Fruit fly (Drosophila melanogaster) whole organism, embryonic: ENCODE measurements around the gene Pex3.

ENCODE experiments used
- ATbp ChIP-seq: fragments of 200-800 bp; sonication (Bioruptor generic); optimal IDR thresholded peaks from 2 replicates; lab custom pipeline; 2017; ENCODE audit warnings: missing biosample characterization, mild to moderate bottlenecking, missing genetic modification characterization, missing genetic modification reagents
- BEAF-32 ChIP-seq: fragments of 200-800 bp; sonication (Bioruptor generic); optimal IDR thresholded peaks from 3 replicates; lab custom pipeline; 2017; ENCODE audit warnings: missing biosample characterization, missing genetic modification characterization, mild to moderate bottlenecking, moderate library complexity, missing genetic modification reagents
- CG12071 ChIP-seq: fragments of 200-800 bp; sonication (Bioruptor generic); optimal IDR thresholded peaks from 3 replicates; lab custom pipeline; 2018; ENCODE audit warnings: missing biosample characterization, mild to moderate bottlenecking, missing genetic modification characterization
- CG15601 ChIP-seq: fragments of 200-800 bp; sonication (Bioruptor generic); optimal IDR thresholded peaks from 3 replicates; lab custom pipeline; 2019; ENCODE audit warnings: missing biosample characterization, mild to moderate bottlenecking, missing genetic modification characterization, moderate library complexity
- CG17328 ChIP-seq: fragments of 200-800 bp; sonication (Bioruptor generic); IDR thresholded peaks from 2 replicates; pipeline ENCODE4 v1.3.6; 2022; ENCODE audit warnings: missing biosample characterization, missing genetic modification characterization
- CG3163 ChIP-seq: fragments of 200-800 bp; sonication (Bioruptor generic); optimal IDR thresholded peaks from 3 replicates; lab custom pipeline; 2016; ENCODE audit warnings: missing biosample characterization, missing genetic modification characterization
- CG34376 ChIP-seq: fragments of 200-800 bp; sonication (Bioruptor generic); optimal IDR thresholded peaks from 2 replicates; lab custom pipeline; 2018; ENCODE audit warnings: missing biosample characterization, mild to moderate bottlenecking, missing genetic modification characterization
- CG3995 ChIP-seq: fragments of 200-800 bp; sonication (Bioruptor generic); optimal IDR thresholded peaks from 3 replicates; lab custom pipeline; 2016; ENCODE audit warnings: missing biosample characterization, missing genetic modification characterization
- CG42726 ChIP-seq: fragments of 200-800 bp; sonication (Bioruptor generic); IDR thresholded peaks from 2 replicates; pipeline ENCODE4 v1.3.6; 2022; ENCODE audit warnings: missing biosample characterization, missing genetic modification characterization; ENCODE audit not compliant: partially characterized antibody
- CG7357 ChIP-seq: fragments of 200-800 bp; sonication (Bioruptor generic); IDR thresholded peaks from 3 replicates; pipeline ENCODE4 v1.3.6; 2022; ENCODE audit warnings: missing biosample characterization, missing genetic modification characterization
- CG7963 ChIP-seq: fragments of 200-800 bp; sonication (Bioruptor generic); IDR thresholded peaks from 3 replicates; pipeline ENCODE4 v1.3.6; 2022; ENCODE audit warnings: missing biosample characterization, missing genetic modification characterization; ENCODE audit not compliant: partially characterized antibody
- CG8478 ChIP-seq: fragments of >200 bp; optimal IDR thresholded peaks from 2 replicates; lab custom pipeline; 2018
- CG9876 ChIP-seq: fragments of 200-800 bp; sonication (Bioruptor generic); optimal IDR thresholded peaks from 2 replicates; lab custom pipeline; 2016; ENCODE audit warnings: missing biosample characterization, missing genetic modification characterization
- D ChIP-seq, 2 experiments: fragments of 200-800 bp in 1 of 2; fragments of >200 bp in 1 of 2; sonication (Bioruptor generic) in 1 of 2; optimal IDR thresholded peaks; 2 replicates in 1 of 2; 3 replicates in 1 of 2; lab custom pipeline; 2017; ENCODE audit warnings: mild to moderate bottlenecking in 1 of 2, missing biosample characterization in 1 of 2, missing genetic modification characterization in 1 of 2, missing genetic modification reagents in 1 of 2
- Deaf1 ChIP-seq: fragments of 200-800 bp; optimal IDR thresholded peaks from 3 replicates; lab custom pipeline; 2019; ENCODE audit warnings: missing biosample characterization, mild to moderate bottlenecking, missing genetic modification characterization, moderate library complexity
- Dip2 ChIP-seq: fragments of 200-800 bp; sonication (Bioruptor generic); IDR thresholded peaks from 2 replicates; pipeline ENCODE4 v1.3.6; 2022; ENCODE audit warnings: missing biosample characterization, missing genetic modification characterization
- Drgx ChIP-seq: fragments of 200-800 bp; sonication (Bioruptor generic); IDR thresholded peaks from 2 replicates; pipeline ENCODE4 v1.3.6; 2022; ENCODE audit warnings: missing biosample characterization, missing genetic modification characterization
- Ets65A ChIP-seq: fragments of 200-800 bp; sonication (Bioruptor generic); peaks from one replicate; lab custom pipeline; 2016; ENCODE audit warnings: missing biosample characterization, missing genetic modification characterization
- Ets97D ChIP-seq: fragments of 200-800 bp; sonication (Bioruptor generic); optimal IDR thresholded peaks from 3 replicates; lab custom pipeline; 2016; ENCODE audit warnings: missing biosample characterization, missing genetic modification characterization
- HLHmδ ChIP-seq: fragments of 200-800 bp; sonication (Bioruptor generic); optimal IDR thresholded peaks from 2 replicates; lab custom pipeline; 2018; ENCODE audit warnings: missing biosample characterization, mild to moderate bottlenecking, missing genetic modification characterization, moderate library complexity
- Hey ChIP-seq: fragments of 200-800 bp; sonication (Bioruptor generic); optimal IDR thresholded peaks from 3 replicates; lab custom pipeline; 2018; ENCODE audit warnings: missing biosample characterization, mild to moderate bottlenecking, missing genetic modification characterization
- Hr51 ChIP-seq, 2 experiments: fragments of 200-800 bp; sonication (Bioruptor generic); optimal IDR thresholded peaks; 2 replicates in 1 of 2; 3 replicates in 1 of 2; lab custom pipeline; 2016 to 2018; ENCODE audit warnings: missing biosample characterization in 2 of 2, missing genetic modification characterization in 2 of 2, mild to moderate bottlenecking in 1 of 2, moderate library complexity in 1 of 2
- Hsf ChIP-seq: fragments of 200-800 bp; sonication (Bioruptor generic); optimal IDR thresholded peaks from 3 replicates; lab custom pipeline; 2016; ENCODE audit warnings: missing biosample characterization, missing genetic modification characterization
- Max ChIP-seq: fragments of 200-800 bp; sonication (Bioruptor generic); optimal IDR thresholded peaks from 2 replicates; lab custom pipeline; 2016; ENCODE audit warnings: missing biosample characterization, mild to moderate bottlenecking, missing genetic modification characterization
- Med ChIP-seq: fragments of 200-800 bp; sonication (Bioruptor generic); peaks from one replicate; lab custom pipeline; 2016; ENCODE audit warnings: missing biosample characterization, missing genetic modification characterization, mild to moderate bottlenecking, inconsistent platforms, moderate library complexity
- NC2α ChIP-seq: fragments of 200-800 bp; sonication (Bioruptor generic); optimal IDR thresholded peaks from 2 replicates; lab custom pipeline; 2016; ENCODE audit warnings: missing biosample characterization, missing genetic modification characterization
- Opbp ChIP-seq: fragments of 200-800 bp; sonication (Bioruptor generic); IDR thresholded peaks from 3 replicates; pipeline ENCODE4 v1.3.6; 2022; ENCODE audit warnings: missing biosample characterization, missing genetic modification characterization; ENCODE audit not compliant: partially characterized antibody
- Poxn ChIP-seq: fragments of 200-800 bp; sonication (Bioruptor generic); IDR thresholded peaks from 2 replicates; pipeline ENCODE4 v1.3.6; 2022; ENCODE audit warnings: missing biosample characterization, missing genetic modification characterization
- aop ChIP-seq: fragments of 200-800 bp; sonication (Bioruptor generic); IDR thresholded peaks from 2 replicates; pipeline ENCODE4 v1.3.6; 2022; ENCODE audit warnings: missing biosample characterization, missing genetic modification characterization
- chinmo ChIP-seq: fragments of 200-800 bp; sonication (Bioruptor generic); IDR thresholded peaks from 4 replicates; pipeline ENCODE4 v1.3.6; 2022; ENCODE audit warnings: missing biosample characterization, missing genetic modification characterization; ENCODE audit not compliant: partially characterized antibody
- cwo ChIP-seq: fragments of 200-800 bp; sonication (Bioruptor generic); optimal IDR thresholded peaks from 3 replicates; lab custom pipeline; 2017; ENCODE audit warnings: missing biosample characterization, missing genetic modification characterization, mild to moderate bottlenecking, moderate library complexity, missing genetic modification reagents
- dysf ChIP-seq: fragments of 200-800 bp; sonication (Bioruptor generic); IDR thresholded peaks from 3 replicates; pipeline ENCODE4 v1.3.6; 2022; ENCODE audit warnings: missing biosample characterization, missing genetic modification characterization
- gce ChIP-seq: fragments of 200-800 bp; sonication (Bioruptor generic); IDR thresholded peaks from 3 replicates; pipeline ENCODE4 v1.3.6; 2022; ENCODE audit warnings: missing biosample characterization, missing genetic modification characterization
- grau ChIP-seq: fragments of 200-800 bp; optimal IDR thresholded peaks from 3 replicates; lab custom pipeline; 2019; ENCODE audit warnings: missing biosample characterization, mild to moderate bottlenecking, missing genetic modification characterization, moderate library complexity
- grn ChIP-seq: fragments of 200-800 bp; sonication (Bioruptor generic); optimal IDR thresholded peaks from 3 replicates; lab custom pipeline; 2017; ENCODE audit warnings: missing biosample characterization, missing genetic modification characterization
- ind ChIP-seq: fragments of 200-800 bp; sonication (Bioruptor generic); optimal IDR thresholded peaks from 3 replicates; lab custom pipeline; 2016; ENCODE audit warnings: missing biosample characterization, missing genetic modification characterization
- lbe ChIP-seq: fragments of 200-800 bp; sonication (Bioruptor generic); optimal IDR thresholded peaks from 2 replicates; lab custom pipeline; 2016; ENCODE audit warnings: missing biosample characterization, mild to moderate bottlenecking, missing genetic modification characterization
- mld ChIP-seq: fragments of 200-800 bp; sonication (Bioruptor generic); IDR thresholded peaks from 3 replicates; pipeline ENCODE4 v1.3.6; 2022; ENCODE audit warnings: missing biosample characterization, missing genetic modification characterization; ENCODE audit not compliant: partially characterized antibody
- nerfin-1 ChIP-seq: fragments of 200-800 bp; sonication (Bioruptor generic); optimal IDR thresholded peaks from 3 replicates; lab custom pipeline; 2019; ENCODE audit warnings: missing biosample characterization, mild to moderate bottlenecking, missing genetic modification characterization, moderate library complexity
- peb ChIP-seq: fragments of 200-800 bp; sonication (Bioruptor generic); IDR thresholded peaks from 2 replicates; pipeline ENCODE4 v1.3.6; 2022; ENCODE audit warnings: missing biosample characterization, missing genetic modification characterization
- pros ChIP-seq: fragments of 200-800 bp; sonication (Bioruptor generic); optimal IDR thresholded peaks from 3 replicates; lab custom pipeline; 2019; ENCODE audit warnings: missing biosample characterization, mild to moderate bottlenecking, missing genetic modification characterization, moderate library complexity
- ranshi ChIP-seq: fragments of 200-800 bp; sonication (Bioruptor generic); IDR thresholded peaks from 2 replicates; pipeline ENCODE4 v1.3.6; 2022; ENCODE audit warnings: missing biosample characterization, missing genetic modification characterization
- sens-2 ChIP-seq: fragments of 200-800 bp; sonication (Bioruptor generic); IDR thresholded peaks from 2 replicates; pipeline ENCODE4 v1.3.6; 2022; ENCODE audit warnings: missing biosample characterization, missing genetic modification characterization
- slbo ChIP-seq: fragments of 200-800 bp; sonication (Bioruptor generic); IDR thresholded peaks from 2 replicates; pipeline ENCODE4 v1.3.6; 2022; ENCODE audit warnings: missing biosample characterization, missing genetic modification characterization
- sr ChIP-seq: fragments of 200-800 bp; sonication (Bioruptor generic); IDR thresholded peaks from 3 replicates; pipeline ENCODE4 v1.3.6; 2022; ENCODE audit warnings: missing biosample characterization, missing genetic modification characterization
- trh ChIP-seq: fragments of 200-800 bp; sonication (Bioruptor generic); optimal IDR thresholded peaks from 2 replicates; lab custom pipeline; 2016; ENCODE audit warnings: missing biosample characterization, missing genetic modification characterization
- tup ChIP-seq: fragments of 200-800 bp; sonication (Bioruptor generic); optimal IDR thresholded peaks from 2 replicates; lab custom pipeline; 2016; ENCODE audit warnings: missing biosample characterization, mild to moderate bottlenecking, missing genetic modification characterization, moderate library complexity
- yki ChIP-seq: fragments of >200 bp; optimal IDR thresholded peaks from 3 replicates; lab custom pipeline; 2018

Gene Pex3

DNA sequence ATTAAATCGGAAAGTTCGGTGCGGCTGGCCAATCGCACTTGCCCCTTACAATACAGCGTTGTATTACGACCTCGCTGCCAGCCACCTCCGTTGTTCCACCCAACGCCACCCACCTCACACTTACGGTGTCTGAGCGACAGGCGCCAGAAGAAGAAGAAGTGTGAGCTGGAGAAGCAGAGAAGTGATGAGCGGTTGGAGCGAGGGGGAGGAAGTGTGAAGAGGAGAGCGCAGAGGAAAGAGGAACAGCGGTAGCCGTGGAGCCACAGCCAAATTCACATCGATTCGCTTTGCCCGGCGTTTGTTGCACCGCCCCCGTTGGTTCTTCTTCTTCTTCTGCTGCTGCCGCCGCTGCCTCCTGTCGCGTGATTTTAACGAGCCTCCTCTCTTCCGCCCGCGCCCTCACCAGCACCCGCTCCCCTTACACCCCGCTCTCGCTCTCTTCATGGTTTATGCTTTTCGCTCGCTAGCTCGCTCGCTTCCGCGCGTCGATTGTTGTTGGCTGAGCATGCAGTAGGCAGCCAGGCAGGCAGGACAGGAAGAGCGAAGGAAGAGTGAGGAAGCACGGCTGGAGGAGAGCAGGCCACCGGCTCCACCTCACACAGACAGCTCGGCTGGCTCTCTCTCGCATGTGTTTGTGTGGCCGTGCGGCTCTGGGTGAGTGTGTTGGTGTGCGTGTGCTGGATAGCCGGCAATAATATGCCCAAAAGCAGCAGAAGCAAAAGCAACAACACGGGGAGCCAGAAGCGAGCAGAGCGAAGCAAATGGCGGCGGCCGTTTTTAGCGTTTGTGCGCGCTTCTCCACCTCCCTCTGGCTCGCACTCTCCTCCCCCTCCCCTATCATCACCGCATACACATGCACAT, 39.9 kb upstream of the Pex3 start (continued):
- TF ChIP-seq Hsf (GFP tag; lab: Kevin White, UChicago) (no peak), Drgx (GFP tag; lab: Robert Waterston, UW) (no peak), nerfin-1 (tag; lab: Kevin White, UChicago) (no peak), Opbp (peak; percentile 34; the same call in 1 of the 3 replicates), aop (GFP tag; lab: Robert Waterston, UW) (peak; percentile 65; the same call in 1 of the 2 replicates), CG12071 (GFP tag; lab: Kevin White, UChicago) (no peak), CG15601 (tag; lab: Kevin White, UChicago) (no peak), BEAF-32 (GFP tag; lab: Kevin White, UChicago) (no peak), D (optimal IDR thresholded peaks at IDR 0.05; lab: Kevin White, UChicago) (no peak), D (GFP tag; optimal IDR thresholded peaks at IDR 0.05; lab: Kevin White, UChicago) (no peak), Hey (tag; lab: Kevin White, UChicago) (peak; percentile 12), CG3995 (no peak), ind (GFP tag; lab: Kevin White, UChicago) (no peak), sens-2 (GFP tag; lab: Robert Waterston, UW) (peak; percentile 43; the same call in 1 of the 2 replicates), mld (GFP tag; lab: Robert Waterston, UW) (0 out of 3 replicates have a peak, but pooled peaks have one; percentile 36), Poxn (GFP tag; lab: Robert Waterston, UW) (no peak), NC2α (GFP tag; lab: Kevin White, UChicago) (no peak), grau (tag; lab: Kevin White, UChicago) (no peak), cwo (GFP tag; lab: Kevin White, UChicago) (peak; percentile 87), CG34376 (no peak), peb (GFP tag; lab: Robert Waterston, UW) (no peak), ATbp (GFP tag; lab: Kevin White, UChicago) (no peak), CG3163 (peak; percentile 48), Hr51 (GFP tag; optimal IDR thresholded peaks at IDR 0.05; lab: Kevin White, UChicago) (peak in 1 of 2 experiments; percentile 18), dysf (GFP tag; lab: Robert Waterston, UW) (no peak), CG17328 (GFP tag; lab: Robert Waterston, UW) (0 out of 2 replicates have a peak, but pooled peaks have one; percentile 11), Deaf1 (peak; percentile 60), Ets97D (GFP tag; lab: Kevin White, UChicago) (no peak), lbe (GFP tag; lab: Kevin White, UChicago) (peak; percentile 8), gce (GFP tag; lab: Robert Waterston, UW) (no peak), yki (peak; percentile 26), CG42726 (0 out of 2 replicates have a peak, but pooled peaks have one; percentile 14), grn (GFP tag; lab: Kevin White, UChicago) (no peak), chinmo (GFP tag; lab: Robert Waterston, UW) (peak; percentile 89; the same call in 1 of the 4 replicates), trh (GFP tag; lab: Kevin White, UChicago) (no peak), ranshi (GFP tag; lab: Robert Waterston, UW) (peak; percentile 16; the same call in 1 of the 2 replicates), tup (GFP tag; lab: Kevin White, UChicago) (no peak), Ets65A (GFP tag; lab: Kevin White, UChicago) (peak; percentile 71), CG8478 (lab: Kevin White, UChicago) (peak; percentile 87), CG7963 (no peak), Dip2 (GFP tag; lab: Robert Waterston, UW) (no peak), pros (GFP tag; lab: Kevin White, UChicago) (no peak), CG7357 (GFP tag; lab: Robert Waterston, UW) (no peak), Max (GFP tag; lab: Kevin White, UChicago) (no peak), CG9876 (GFP tag; lab: Kevin White, UChicago) (peak; percentile 12), slbo (GFP tag; lab: Robert Waterston, UW) (0 out of 2 replicates have a peak, but pooled peaks have one; percentile 6), sr (GFP tag; lab: Robert Waterston, UW) (no peak; the same call in 2 of the 3 replicates), HLHmδ (GFP tag; lab: Kevin White, UChicago) (no peak), Med (GFP tag; lab: Kevin White, UChicago) (peak; percentile 93)
